Fruit fly (Drosophila melanogaster): Measurements from ENCODE around the gene Toll-6.

Gene Toll-6

dm6 chr3L:15336277-15336821, at the start of gene Toll-6:
Gene Toll-6 (plus strand): TSS chr3L:15336692.
- TF ChIP-seq Ets21C (GFP tag; optimal IDR thresholded peaks at IDR 0.05) (no peak), CG7368 (GFP tag; optimal IDR thresholded peaks at IDR 0.05) (no peak), Eip78C (GFP tag) (no peak), cyc (GFP tag; optimal IDR thresholded peaks at IDR 0.05) (no peak)

- TF ChIP-seq Sox102F (GFP tag; optimal IDR thresholded peaks at IDR 0.05) (no peak), CG8319 (GFP tag; optimal IDR thresholded peaks at IDR 0.05) (no peak), CG11902 (GFP tag; optimal IDR thresholded peaks at IDR 0.05) (no peak), svp (GFP tag) (no peak), CG16779 (tag; optimal IDR thresholded peaks at IDR 0.05) (no peak), dac (GFP tag; optimal IDR thresholded peaks at IDR 0.05) (no peak), CG34406 (GFP tag; optimal IDR thresholded peaks at IDR 0.05) (no peak), dsx (GFP tag; optimal IDR thresholded peaks at IDR 0.05; ENCODE audit: poor library complexity, severe bottlenecking) (no peak), salr (GFP tag; optimal IDR thresholded peaks at IDR 0.05) (no peak), CG1621 (tag; optimal IDR thresholded peaks at IDR 0.05) (no peak), CG6276 (GFP tag; optimal IDR thresholded peaks at IDR 0.05) (no peak), Eip78C (GFP tag) (no peak)
Measured at dm6 chr3L:15286948-15287347, 49.5 kb upstream of the Toll-6 start.

- TF ChIP-seq vri (GFP tag; optimal IDR thresholded peaks at IDR 0.05) = no peak
- TF ChIP-seq Ets21C (GFP tag; optimal IDR thresholded peaks at IDR 0.05) = no peak
- no peak for TF ChIP-seq CG11762 (GFP tag; optimal IDR thresholded peaks at IDR 0.05; ENCODE audit: insufficient read depth)
- no peak for TF ChIP-seq spab (GFP tag; optimal IDR thresholded peaks at IDR 0.05)
- TF ChIP-seq CG3919 (GFP tag; optimal IDR thresholded peaks at IDR 0.05) = no peak
- TF ChIP-seq Hr38 (GFP tag; optimal IDR thresholded peaks at IDR 0.05) = no peak
- TF ChIP-seq Smox (GFP tag; optimal IDR thresholded peaks at IDR 0.05) = no peak
- TF ChIP-seq CG11294 (GFP tag; IDR thresholded peaks at IDR 0.05) = no peak
- no peak for TF ChIP-seq CG11902 (GFP tag; optimal IDR thresholded peaks at IDR 0.05)
- no peak for TF ChIP-seq CG15336 (GFP tag; IDR thresholded peaks at IDR 0.05)
- TF ChIP-seq lz (GFP tag; optimal IDR thresholded peaks at IDR 0.05) = no peak
- TF ChIP-seq CG1621 (tag; optimal IDR thresholded peaks at IDR 0.05) = no peak
- TF ChIP-seq achi (GFP tag; optimal IDR thresholded peaks at IDR 0.05) = no peak
- TF ChIP-seq Lpt (GFP tag; optimal IDR thresholded peaks at IDR 0.05) = no peak
- no peak for TF ChIP-seq Sox102F (GFP tag; optimal IDR thresholded peaks at IDR 0.05)
Measured at dm6 chr3L:15289257-15289762, 47.2 kb upstream of the Toll-6 start.

- TF ChIP-seq Ets21C (GFP tag; optimal IDR thresholded peaks at IDR 0.05) (no peak), CG9139 (GFP tag; optimal IDR thresholded peaks at IDR 0.05) (no peak), dsx (GFP tag; optimal IDR thresholded peaks at IDR 0.05; ENCODE audit: poor library complexity, severe bottlenecking) (no peak), vri (GFP tag; optimal IDR thresholded peaks at IDR 0.05) (no peak), eg (GFP tag; IDR thresholded peaks at IDR 0.05) (no peak), Hr39 (GFP tag; optimal IDR thresholded peaks at IDR 0.05) (no peak), svp (GFP tag) (no peak)
Measured at dm6 chr3L:15298658-15299057, 37.8 kb upstream of the Toll-6 start, which contains the start of gene Best4. Gene Best4 (plus strand): TSS chr3L:15298958.

- TF ChIP-seq topi (GFP tag; optimal IDR thresholded peaks at IDR 0.05) (no peak), CG10631 (GFP tag; optimal IDR thresholded peaks at IDR 0.05) (no peak), CG11294 (GFP tag; IDR thresholded peaks at IDR 0.05) (no peak), ss (GFP tag; optimal IDR thresholded peaks at IDR 0.05) (no peak), svp (GFP tag) (peak; percentile 12)
Measured at dm6 chr3L:15302685-15303084, 33.8 kb upstream of the Toll-6 start, which contains the start of gene Best3. Gene Best3 (minus strand): TSS chr3L:15302785.

Data from whole organism, prepupa.